Worm (Caenorhabditis elegans) whole organism, early embryonic: Measurements from ENCODE around the gene F07F6.7.

ENCODE experiments used
- B0310.2 ChIP-seq: sonication (generic microtip); optimal IDR thresholded peaks from 2 replicates; lab custom pipeline; 2016; ENCODE audit warnings: mild to moderate bottlenecking, missing genetic modification characterization, missing compliant biosample characterization
- F13C5.2 ChIP-seq: sonication (generic microtip); optimal IDR thresholded peaks from 2 replicates; lab custom pipeline; 2017; ENCODE audit warnings: mild to moderate bottlenecking, missing genetic modification characterization, inconsistent platforms, missing compliant biosample characterization
- aly-1 ChIP-seq: sonication (generic microtip); optimal IDR thresholded peaks from 2 replicates; lab custom pipeline; 2016; ENCODE audit warnings: missing genetic modification characterization, missing compliant biosample characterization
- ama-1 ChIP-seq: fragments of 150-350 bp; optimal IDR thresholded peaks from 2 replicates; lab custom pipeline; 2014
- ceh-13 ChIP-seq: fragments of 200-800 bp; sonication (Bioruptor generic); optimal IDR thresholded peaks from 2 replicates; lab custom pipeline; 2018; ENCODE audit warnings: mild to moderate bottlenecking, missing genetic modification characterization, missing compliant biosample characterization
- ceh-36 ChIP-seq: sonication (generic microtip); optimal IDR thresholded peaks from 2 replicates; lab custom pipeline; 2016; ENCODE audit warnings: missing genetic modification characterization, inconsistent platforms, missing compliant biosample characterization
- ets-7 ChIP-seq: sonication (generic microtip); optimal IDR thresholded peaks from 2 replicates; lab custom pipeline; 2016; ENCODE audit warnings: missing genotype, missing genetic modification characterization, missing compliant biosample characterization
- flt-1 ChIP-seq: fragments of 200-800 bp; sonication (Bioruptor generic); IDR thresholded peaks from 2 replicates; pipeline ENCODE4 v1.3.6; 2022; ENCODE audit warnings: missing genetic modification characterization, missing compliant biosample characterization
- hmbx-1 ChIP-seq: sonication (generic microtip); optimal IDR thresholded peaks from 2 replicates; lab custom pipeline; 2016; ENCODE audit warnings: mild to moderate bottlenecking, missing genetic modification characterization, missing compliant biosample characterization
- hmg-4 ChIP-seq: fragments of 200-800 bp; sonication (Bioruptor generic); optimal IDR thresholded peaks from 2 replicates; lab custom pipeline; 2018; ENCODE audit warnings: mild to moderate bottlenecking, missing genetic modification characterization, missing compliant biosample characterization
- hnd-1 ChIP-seq: sonication (generic microtip); optimal IDR thresholded peaks from 2 replicates; lab custom pipeline; 2016; ENCODE audit warnings: missing genetic modification characterization, missing compliant biosample characterization
- pes-1 ChIP-seq: fragments of 200-800 bp; sonication (Bioruptor generic); IDR thresholded peaks from 2 replicates; pipeline ENCODE4 v1.3.6; 2022; ENCODE audit warnings: missing genetic modification reagents, missing genetic modification characterization, missing compliant biosample characterization
- scrt-1 ChIP-seq: fragments of 200-800 bp; sonication (Bioruptor generic); IDR thresholded peaks from 2 replicates; pipeline ENCODE4 v1.3.6; 2022; ENCODE audit warnings: missing genetic modification characterization, missing compliant biosample characterization
- sea-1 ChIP-seq: fragments of 200-800 bp; sonication (Bioruptor generic); conservative IDR thresholded peaks from 2 replicates; pipeline ENCODE4 v1.3.6; 2022; ENCODE audit warnings: missing genetic modification characterization, missing compliant biosample characterization
- tbx-11 ChIP-seq: fragments of 200-800 bp; sonication (Bioruptor generic); IDR thresholded peaks from 2 replicates; pipeline ENCODE4 v1.3.6; 2022; ENCODE audit warnings: missing genetic modification characterization, missing compliant biosample characterization
- tbx-37 ChIP-seq: fragments of 200-800 bp; sonication (Bioruptor generic); conservative IDR thresholded peaks from 2 replicates; pipeline ENCODE4 v1.3.6; 2022; ENCODE audit warnings: missing genetic modification reagents, missing genetic modification characterization, missing compliant biosample characterization
- tra-4 ChIP-seq: sonication (generic microtip); optimal IDR thresholded peaks from 2 replicates; lab custom pipeline; 2017; ENCODE audit warnings: missing genetic modification characterization, missing compliant biosample characterization

Gene F07F6.7

ce11 chrII:5433069-5433468 is 9.4 kb upstream of the F07F6.7 start, which contains the start of gene srx-114:
Gene srx-114 (minus strand): TSS chrII:5433169.
- TF ChIP-seq ceh-36 (no peak), aly-1 (tag; lab: Kevin White, UChicago) (no peak)

- TF ChIP-seq pes-1 (GFP tag; lab: Robert Waterston, UW) = no peak
- peak; percentile 9 for TF ChIP-seq F13C5.2 (tag; lab: Kevin White, UChicago)
Observed at ce11 chrII:5429522-5430257, 6.0 kb upstream of the F07F6.7 start, which contains the start of the genes F07F6.4 and F07F6.2. Gene F07F6.4 (minus strand): TSS chrII:5429572. Gene F07F6.2 (plus strand): TSS chrII:5430207.

- TF ChIP-seq ama-1 (lab: Kevin White, UChicago) = no peak
Observed at ce11 chrII:5426470-5426869, 2.8 kb upstream of the F07F6.7 start.

- TF ChIP-seq hmg-4 (GFP tag; lab: Kevin White, UChicago) = peak; percentile 36
- TF ChIP-seq hmbx-1 (tag; lab: Kevin White, UChicago) = no peak
Observed at ce11 chrII:5426054-5426453, 2.4 kb upstream of the F07F6.7 start.

ce11 chrII:5425633-5426032 is 2.0 kb upstream of the F07F6.7 start, which contains the start of gene F07F6.8:
Gene F07F6.8 (minus strand): TSS chrII:5425733.
- no peak for TF ChIP-seq hmg-4 (GFP tag; lab: Kevin White, UChicago)
- TF ChIP-seq tbx-37 (GFP tag; lab: Robert Waterston, UW) = no peak
- no peak for TF ChIP-seq ceh-13 (GFP tag; lab: Kevin White, UChicago)
- TF ChIP-seq B0310.2 (tag; lab: Kevin White, UChicago) = no peak
- TF ChIP-seq flt-1 = no peak
- TF ChIP-seq sea-1 (GFP tag; lab: Robert Waterston, UW) = no peak
- no peak for TF ChIP-seq ama-1 (lab: Kevin White, UChicago)
- TF ChIP-seq ceh-36 = no peak
- no peak for TF ChIP-seq hnd-1
- TF ChIP-seq tra-4 (tag; lab: Kevin White, UChicago) = no peak
- no peak for TF ChIP-seq F13C5.2 (tag; lab: Kevin White, UChicago)
- TF ChIP-seq scrt-1 (GFP tag; lab: Robert Waterston, UW) = no peak
- no peak for TF ChIP-seq tbx-11 (GFP tag; lab: Robert Waterston, UW)
- TF ChIP-seq hmbx-1 (tag; lab: Kevin White, UChicago) = no peak
- no peak for TF ChIP-seq aly-1 (tag; lab: Kevin White, UChicago)
- no peak for TF ChIP-seq ets-7 (tag; lab: Kevin White, UChicago)
- TF ChIP-seq pes-1 (GFP tag; lab: Robert Waterston, UW) = no peak

- TF ChIP-seq ets-7 (tag; lab: Kevin White, UChicago) (no peak), tra-4 (tag; lab: Kevin White, UChicago) (no peak), hmg-4 (GFP tag; lab: Kevin White, UChicago) (no peak), ceh-36 (no peak), hnd-1 (no peak), tbx-11 (GFP tag; lab: Robert Waterston, UW) (no peak), scrt-1 (GFP tag; lab: Robert Waterston, UW) (no peak), ama-1 (lab: Kevin White, UChicago) (peak; percentile 92), pes-1 (GFP tag; lab: Robert Waterston, UW) (no peak), B0310.2 (tag; lab: Kevin White, UChicago) (no peak), tbx-37 (GFP tag; lab: Robert Waterston, UW) (no peak), aly-1 (tag; lab: Kevin White, UChicago) (peak; percentile 19)
Observed at ce11 chrII:5420947-5421614, 2.6 kb downstream of the F07F6.7 start, which contains the start of gene tofu-6. Gene tofu-6 (plus strand): TSS chrII:5421248.

- TF ChIP-seq hnd-1 (no peak), B0310.2 (tag; lab: Kevin White, UChicago) (no peak), sea-1 (GFP tag; lab: Robert Waterston, UW) (no peak), pes-1 (GFP tag; lab: Robert Waterston, UW) (no peak), hmbx-1 (tag; lab: Kevin White, UChicago) (no peak), tra-4 (tag; lab: Kevin White, UChicago) (no peak), ets-7 (tag; lab: Kevin White, UChicago) (no peak), aly-1 (tag; lab: Kevin White, UChicago) (no peak), tbx-37 (GFP tag; lab: Robert Waterston, UW) (no peak), ceh-36 (no peak), ceh-13 (GFP tag; lab: Kevin White, UChicago) (no peak), scrt-1 (GFP tag; lab: Robert Waterston, UW) (no peak), flt-1 (no peak), F13C5.2 (tag; lab: Kevin White, UChicago) (no peak), hmg-4 (GFP tag; lab: Kevin White, UChicago) (no peak), tbx-11 (GFP tag; lab: Robert Waterston, UW) (no peak), ama-1 (lab: Kevin White, UChicago) (no peak)
Observed at ce11 chrII:5418929-5419328, 4.7 kb downstream of the F07F6.7 start, which contains the start of gene EEED8.15. Gene EEED8.15 (plus strand): TSS chrII:5419229.
